Worm (Caenorhabditis elegans): ENCODE measurements around the gene R09E10.5.

DNA sequence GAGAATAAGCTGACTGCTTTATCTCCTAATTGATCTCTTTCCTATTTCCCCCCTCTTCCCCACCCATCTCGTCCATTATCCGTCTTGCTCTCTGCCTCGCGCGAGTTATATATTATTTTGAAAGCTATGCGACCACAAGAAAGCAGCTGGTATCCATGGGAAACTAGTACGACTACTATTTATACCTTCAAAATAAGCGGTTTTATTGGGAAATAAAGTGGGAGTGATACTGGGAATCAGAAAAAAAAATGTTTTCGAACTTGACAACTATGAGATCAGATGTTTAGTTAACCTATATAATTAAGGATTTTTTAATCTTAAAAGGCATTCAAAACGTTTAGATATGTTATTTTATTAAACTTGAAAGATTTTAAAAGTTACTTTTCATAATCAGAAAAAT lies 37.6 kb upstream of the R09E10.5 start:
- TF ChIP-seq ekl-4 (GFP tag; IDR thresholded peaks at IDR 0.05): no peak
- no peak for TF ChIP-seq ztf-26 (tag; optimal IDR thresholded peaks at IDR 0.05)
- no peak for TF ChIP-seq hlh-12 (tag; optimal IDR thresholded peaks at IDR 0.05)
- TF ChIP-seq ama-1 (optimal IDR thresholded peaks at IDR 0.05): no peak
- no peak for TF ChIP-seq ama-1 (GFP tag; optimal IDR thresholded peaks at IDR 0.05)
